Fruit fly (Drosophila melanogaster) whole organism, pupa: ENCODE measurements around the gene ss.

Source experiments
- EcR ChIP-seq: fragments of 200-800 bp; sonication (Bioruptor generic); optimal IDR thresholded peaks from 3 replicates; lab custom pipeline; 2019; ENCODE audit warnings: missing biosample characterization, missing genetic modification characterization, mild to moderate bottlenecking, moderate library complexity, missing genetic modification reagents
- Snoo ChIP-seq: fragments of 200-800 bp; sonication (Bioruptor generic); optimal IDR thresholded peaks from 3 replicates; lab custom pipeline; 2017; ENCODE audit warnings: missing biosample characterization, mild to moderate bottlenecking, missing genetic modification characterization, inconsistent platforms

- TF ChIP-seq EcR (GFP tag; lab: Kevin White, UChicago) (peak; percentile 77), Snoo (tag; lab: Kevin White, UChicago) (peak; percentile 89)
Observed at dm6 chr3R:16449187-16449973, 45.9 kb upstream of the ss start.
